Worm (Caenorhabditis elegans): ENCODE measurements around the gene ckk-1.

The ckk-1 gene

DNA sequence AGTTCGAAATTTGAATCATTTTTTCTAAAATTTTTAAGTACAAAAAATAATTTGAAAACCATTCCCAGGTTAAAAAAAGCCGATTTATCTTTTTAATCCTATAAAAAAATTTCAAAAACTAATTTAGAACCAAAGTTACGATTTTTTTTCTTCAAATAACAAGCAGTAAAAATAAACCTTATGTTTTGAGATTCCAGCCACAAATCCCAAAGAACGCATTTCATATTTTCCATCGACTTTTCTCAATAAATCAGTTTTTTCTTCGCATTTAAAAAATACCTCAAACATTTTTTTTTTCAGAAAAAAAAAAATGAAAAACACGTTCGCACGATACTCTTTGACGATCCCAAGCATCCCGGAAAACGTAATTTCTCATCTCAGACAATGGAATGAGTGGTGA is at the start of gene ckk-1:
ckk-1 (plus strand) TSS at position 301 of the 400 bp plus-strand sequence.
- TF ChIP-seq ztf-28 (GFP tag; IDR thresholded peaks at IDR 0.05), result no peak
- no peak for TF ChIP-seq F39B2.1 (GFP tag; IDR thresholded peaks at IDR 0.05)
- TF ChIP-seq nhr-90 (tag; optimal IDR thresholded peaks at IDR 0.05), result no peak
- TF ChIP-seq lsy-27 (tag; optimal IDR thresholded peaks at IDR 0.05; ENCODE audit: borderline replicate concordance, insufficient read depth), result no peak
- TF ChIP-seq nfyb-1 (GFP tag; IDR thresholded peaks at IDR 0.05), result no peak
- TF ChIP-seq ztf-3 (GFP tag; optimal IDR thresholded peaks at IDR 0.05), result no peak
- TF ChIP-seq ama-1 (optimal IDR thresholded peaks at IDR 0.05), result no peak
- no peak for TF ChIP-seq ama-1 (GFP tag; optimal IDR thresholded peaks at IDR 0.05)

DNA sequence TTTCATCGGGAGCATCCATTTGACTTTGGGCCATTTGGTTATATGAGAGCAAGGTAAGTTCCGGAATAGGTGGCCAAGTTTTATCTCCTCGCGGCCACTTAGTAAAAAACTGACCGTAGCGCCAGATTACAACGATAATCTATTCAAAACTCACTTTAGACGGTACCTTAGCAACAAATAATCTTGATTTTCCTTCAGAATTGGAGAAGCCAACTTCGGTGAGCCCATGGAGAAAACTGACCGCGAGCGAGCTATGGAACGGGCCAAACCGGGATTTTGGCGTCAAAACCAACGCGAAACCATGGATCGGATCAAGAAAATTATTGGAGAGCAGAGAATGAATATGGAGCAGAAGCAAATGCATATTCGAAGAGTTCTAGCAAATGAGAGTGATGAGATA is 49.6 kb upstream of the ckk-1 start:
- 0 out of 2 replicates have a peak, but pooled peaks have one; percentile 67 for TF ChIP-seq F37B4.10 (GFP tag; IDR thresholded peaks at IDR 0.05)
- no peak for TF ChIP-seq ceh-40 (GFP tag; IDR thresholded peaks at IDR 0.05)
- TF ChIP-seq nhr-80 (tag; optimal IDR thresholded peaks at IDR 0.05), result no peak
- TF ChIP-seq rpc-1 (optimal IDR thresholded peaks at IDR 0.05), result no peak
- no peak for TF ChIP-seq rpc-1 (tag; optimal IDR thresholded peaks at IDR 0.05)
- no peak for TF ChIP-seq rec-8 (tag; optimal IDR thresholded peaks at IDR 0.05)
- TF ChIP-seq T07F8.4 (tag; optimal IDR thresholded peaks at IDR 0.05), result no peak
- TF ChIP-seq tbp1 (GFP tag; optimal IDR thresholded peaks at IDR 0.05), result no peak

DNA sequence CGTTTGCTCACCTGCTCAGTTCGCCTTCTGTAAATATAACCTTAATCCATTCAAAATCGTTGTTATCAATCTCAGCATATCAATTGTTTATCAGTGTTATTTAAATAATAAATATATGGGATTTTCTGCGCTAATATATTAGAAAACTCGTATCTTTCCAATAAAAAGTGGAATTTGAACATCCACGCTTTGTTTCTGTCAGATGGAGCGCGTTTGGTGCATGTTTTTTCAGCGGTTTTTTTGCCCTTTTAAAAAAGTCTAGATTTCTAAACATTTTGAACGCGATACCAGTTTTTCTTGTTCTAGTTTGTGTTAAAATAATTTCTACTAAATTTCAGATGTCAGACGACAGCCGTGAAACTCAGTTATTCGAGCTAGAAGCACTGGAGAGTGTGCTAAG is 48.4 kb upstream of the ckk-1 start, which contains the start of gene F56D2.2:
F56D2.2 (plus strand) TSS at position 339 of the 400 bp plus-strand sequence.
- TF ChIP-seq gei-17 (GFP tag; optimal IDR thresholded peaks at IDR 0.05), result no peak
- peak in 1 of 3 experiments; percentile 9 for TF ChIP-seq lin-35 (GFP tag; optimal IDR thresholded peaks at IDR 0.05)
- TF ChIP-seq efl-1 (GFP tag; optimal IDR thresholded peaks at IDR 0.05), result peak; percentile 45

- TF ChIP-seq athp-1 (tag; optimal IDR thresholded peaks at IDR 0.05), result no peak
- 0 out of 2 replicates have a peak, but pooled peaks have one; percentile 32 for TF ChIP-seq madf-3 (GFP tag; IDR thresholded peaks at IDR 0.05)
- TF ChIP-seq F33H1.4 (GFP tag; IDR thresholded peaks at IDR 0.05), result peak; percentile 33; the same call in 1 of the 2 replicates
- TF ChIP-seq nfyb-1 (GFP tag; IDR thresholded peaks at IDR 0.05), result peak; percentile 48; the same call in 1 of the 2 replicates
- peak in 1 of 3 experiments; percentile 26 for TF ChIP-seq lin-35 (GFP tag; optimal IDR thresholded peaks at IDR 0.05)
- TF ChIP-seq akir-1 (GFP tag; optimal IDR thresholded peaks at IDR 0.05), result no peak
- peak; percentile 61; the same call in 1 of the 2 replicates for TF ChIP-seq attf-6 (GFP tag; IDR thresholded peaks at IDR 0.05)
- no peak for TF ChIP-seq tlf-1 (GFP tag; optimal IDR thresholded peaks at IDR 0.05)
- no peak for TF ChIP-seq efl-1 (GFP tag; optimal IDR thresholded peaks at IDR 0.05)
- TF ChIP-seq T07F8.4 (tag; optimal IDR thresholded peaks at IDR 0.05), result no peak
- TF ChIP-seq rcor-1 (GFP tag; IDR thresholded peaks at IDR 0.05), result no peak
- TF ChIP-seq him-1 (tag; optimal IDR thresholded peaks at IDR 0.05), result peak; percentile 30
- TF ChIP-seq tbp1 (GFP tag; optimal IDR thresholded peaks at IDR 0.05), result peak; percentile 9
- TF ChIP-seq mel-28 (tag; optimal IDR thresholded peaks at IDR 0.05; ENCODE audit: borderline replicate concordance), result no peak
- TF ChIP-seq ZK185.1 (tag; optimal IDR thresholded peaks at IDR 0.05; ENCODE audit: poor library complexity, severe bottlenecking), result peak; percentile 9
- TF ChIP-seq dpff-1 (tag; optimal IDR thresholded peaks at IDR 0.05), result no peak
- no peak for TF ChIP-seq ceh-79 (tag; optimal IDR thresholded peaks at IDR 0.05)
- TF ChIP-seq D2030.7 (GFP tag; IDR thresholded peaks at IDR 0.05), result peak; percentile 43; the same call in 1 of the 2 replicates
- no peak for TF ChIP-seq snpc-4 (GFP tag; optimal IDR thresholded peaks at IDR 0.05)
- no peak for TF ChIP-seq snpc-4 (tag; optimal IDR thresholded peaks at IDR 0.05)
- TF ChIP-seq mcd-1 (GFP tag; IDR thresholded peaks at IDR 0.05), result no peak
- no peak for TF ChIP-seq lsy-27 (tag; optimal IDR thresholded peaks at IDR 0.05; ENCODE audit: borderline replicate concordance, insufficient read depth)
- TF ChIP-seq ets-4 (GFP tag; optimal IDR thresholded peaks at IDR 0.05), result no peak
- TF ChIP-seq attf-5 (GFP tag; optimal IDR thresholded peaks at IDR 0.05), result no peak
- 0 out of 2 replicates have a peak, but pooled peaks have one; percentile 50 for TF ChIP-seq ceh-58 (GFP tag; IDR thresholded peaks at IDR 0.05)
- TF ChIP-seq nhr-27 (tag; optimal IDR thresholded peaks at IDR 0.05), result no peak
- no peak for TF ChIP-seq snpc-1.3 (tag; optimal IDR thresholded peaks at IDR 0.05; ENCODE audit: insufficient read depth)
- no peak for TF ChIP-seq hlh-12 (tag; optimal IDR thresholded peaks at IDR 0.05)
- TF ChIP-seq aptf-2 (GFP tag; conservative IDR thresholded peaks at IDR 0.05), result no peak
- no peak for TF ChIP-seq K11D2.4 (GFP tag; IDR thresholded peaks at IDR 0.05)
- TF ChIP-seq zfh-2 (GFP tag; conservative IDR thresholded peaks at IDR 0.05), result no peak
These were observed 46.5 kb upstream of the ckk-1 start for ce11 chrIII:5588746-5589145.
